Worm (Caenorhabditis elegans) whole organism, L4/young adult: ENCODE measurements around the gene str-124.

Experiments used
- W03F9.2 ChIP-seq: fragments of 150-350 bp; optimal IDR thresholded peaks from 2 replicates; lab custom pipeline; 2014; ENCODE audit warnings: missing biosample characterization, missing genetic modification characterization
- dao-5 ChIP-seq: sonication (generic microtip); optimal IDR thresholded peaks from 2 replicates; lab custom pipeline; 2016; ENCODE audit warnings: missing genotype, missing genetic modification characterization, moderate library complexity, missing compliant biosample characterization
- him-1 ChIP-seq: sonication (generic microtip); optimal IDR thresholded peaks from 2 replicates; lab custom pipeline; 2016; ENCODE audit warnings: missing genotype, missing genetic modification reagents, missing genetic modification characterization, missing compliant biosample characterization

DNA sequence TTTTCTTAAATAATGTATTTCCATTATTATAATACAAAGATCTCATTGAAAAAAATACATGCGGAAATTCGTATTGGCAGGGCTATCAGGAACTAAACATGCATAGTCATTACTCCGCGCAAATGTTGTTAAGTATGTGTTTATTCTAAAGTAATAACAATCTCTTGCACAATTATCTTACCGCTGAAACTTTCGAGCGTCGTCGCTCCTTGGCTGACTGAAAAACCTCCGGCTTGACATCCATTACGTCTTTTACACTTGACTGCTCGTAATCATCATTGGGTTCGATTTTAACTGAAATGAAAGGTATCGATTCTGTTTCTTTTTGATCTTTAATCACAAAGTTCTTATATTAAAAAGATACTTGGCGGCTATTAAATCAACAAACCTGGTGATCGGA is 12.1 kb downstream of the str-124 start:
- TF ChIP-seq him-1 (tag; lab: Kevin White, UChicago) (no peak), W03F9.2 (tag; lab: Kevin White, UChicago) (no peak), dao-5 (tag; lab: Kevin White, UChicago) (no peak)
